Fruit fly (Drosophila melanogaster) whole organism, adult: Measurements from ENCODE around the gene Srp54k.

Experiments
- CG12768 ChIP-seq: fragments of 200-800 bp; sonication (Bioruptor generic); optimal IDR thresholded peaks from 2 replicates; lab custom pipeline; 2017; ENCODE audit warnings: missing biosample characterization, missing genetic modification characterization, mild to moderate bottlenecking, moderate library complexity, missing genetic modification reagents
- Hr96 ChIP-seq: fragments of 200-800 bp; sonication (Bioruptor generic); optimal IDR thresholded peaks from 2 replicates; lab custom pipeline; 2016; ENCODE audit warnings: missing biosample characterization, missing genetic modification characterization
- Mnt ChIP-seq: fragments of 200-800 bp; sonication (Bioruptor generic); optimal IDR thresholded peaks from 2 replicates; lab custom pipeline; 2016; ENCODE audit warnings: missing biosample characterization, mild to moderate bottlenecking, missing genetic modification characterization
- bab1 ChIP-seq: fragments of 200-800 bp; sonication (Bioruptor generic); optimal IDR thresholded peaks from 3 replicates; lab custom pipeline; 2019; ENCODE audit warnings: missing biosample characterization, mild to moderate bottlenecking, missing genetic modification characterization, moderate library complexity
- kay ChIP-seq: fragments of 200-800 bp; sonication (Bioruptor generic); peaks from one replicate; lab custom pipeline; 2016; ENCODE audit warnings: missing biosample characterization, missing genetic modification characterization, borderline replicate concordance

DNA sequence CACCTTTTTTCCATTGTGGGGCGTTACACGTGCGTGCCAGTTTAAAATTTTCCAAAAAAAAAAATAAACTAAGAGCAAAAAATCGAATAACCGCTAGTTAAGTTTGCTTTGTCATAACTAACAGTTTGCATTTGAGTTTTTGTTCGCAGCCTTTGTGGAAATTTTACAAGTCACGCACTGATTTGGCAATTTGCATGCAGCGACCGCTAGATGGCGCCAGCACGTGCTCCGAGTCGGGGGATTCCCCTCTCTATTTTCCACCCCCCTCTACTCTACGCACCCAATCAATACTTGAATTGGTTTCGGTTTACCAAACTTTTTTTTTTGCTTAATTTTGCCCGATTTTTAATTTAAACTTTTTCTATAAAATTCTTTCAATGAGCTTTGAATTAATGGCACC is 27.3 kb upstream of the Srp54k start:
- TF ChIP-seq Hr96 (GFP tag; lab: Kevin White, UChicago) (no peak), kay (no peak), CG12768 (GFP tag; lab: Kevin White, UChicago) (no peak), bab1 (GFP tag; lab: Kevin White, UChicago) (no peak), Mnt (GFP tag; lab: Kevin White, UChicago) (no peak)
